Fruit fly (Drosophila melanogaster): ENCODE measurements around the gene Shaw.
A peak's percentile ranks its signal among the peaks of the same experiment; 100 is the strongest.

Shaw gene

DNA sequence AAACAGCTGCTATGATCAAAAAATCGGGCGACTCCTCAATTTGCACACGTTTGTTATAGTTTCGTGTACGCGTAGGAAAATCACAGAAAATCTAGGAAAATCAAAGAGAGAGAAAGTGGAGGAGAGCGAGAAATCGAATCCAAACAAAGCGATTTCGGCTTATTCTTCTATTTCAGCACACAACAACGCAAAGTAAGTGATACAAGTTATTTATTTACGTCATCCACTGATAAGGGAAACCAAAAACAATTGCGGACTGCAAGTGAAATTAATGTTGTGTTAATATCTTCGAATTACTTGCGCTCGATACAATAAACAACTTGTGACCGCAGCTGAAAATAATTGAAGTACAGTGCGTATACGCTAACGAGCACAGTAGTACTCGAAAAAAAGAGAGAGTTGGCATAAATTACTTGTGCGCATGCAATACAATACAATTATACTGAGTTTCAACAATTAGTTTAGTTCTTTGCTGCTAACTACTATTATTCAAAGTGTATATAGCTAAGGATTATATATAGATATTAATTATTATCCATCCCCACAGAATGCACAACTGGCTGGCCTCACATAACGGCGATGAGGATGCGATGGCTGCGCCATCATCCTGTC is 4.3 kb upstream of the Shaw start:
- TF ChIP-seq CG7045 (GFP tag; optimal IDR thresholded peaks at IDR 0.05): no peak
- TF ChIP-seq pad (GFP tag; optimal IDR thresholded peaks at IDR 0.05): no peak
- TF ChIP-seq CG5204 (GFP tag; optimal IDR thresholded peaks at IDR 0.05): no peak
- TF ChIP-seq bab1 (GFP tag; optimal IDR thresholded peaks at IDR 0.05): no peak
- no peak for TF ChIP-seq Hr96 (GFP tag; optimal IDR thresholded peaks at IDR 0.05)
- no peak for TF ChIP-seq CG7101 (tag; optimal IDR thresholded peaks at IDR 0.05)
- TF ChIP-seq toe (GFP tag; optimal IDR thresholded peaks at IDR 0.05): no peak
- no peak for TF ChIP-seq ovo (GFP tag; optimal IDR thresholded peaks at IDR 0.05)
- no peak for TF ChIP-seq Crg-1 (GFP tag; optimal IDR thresholded peaks at IDR 0.05)
- no peak for TF ChIP-seq cnc (optimal IDR thresholded peaks at IDR 0.05)

DNA sequence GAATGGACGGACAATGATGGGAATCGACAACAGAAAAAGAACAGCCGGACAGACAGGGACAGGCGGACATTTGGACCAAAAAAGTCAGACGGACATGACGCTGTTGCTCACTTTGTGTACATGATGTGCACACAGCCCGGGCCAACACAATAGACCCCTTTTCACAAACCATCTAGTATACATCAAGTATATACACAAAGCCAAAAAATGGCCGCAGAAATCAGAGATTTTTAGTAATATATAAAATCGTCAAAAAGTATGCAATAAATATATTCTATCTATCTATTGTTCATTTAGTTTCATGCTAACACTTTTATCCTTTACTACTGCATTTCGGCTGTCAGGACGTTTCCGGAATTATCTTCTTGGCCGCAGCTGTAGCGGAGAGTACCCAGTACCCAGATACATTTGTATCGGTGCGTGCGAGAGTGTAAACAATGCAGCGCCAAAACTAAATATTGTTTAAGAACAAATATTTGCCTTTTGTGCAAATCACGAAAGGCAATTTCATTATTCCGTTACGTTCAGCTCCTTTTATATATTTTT is 1.5 kb downstream of the Shaw start:
- TF ChIP-seq CG7045 (GFP tag; optimal IDR thresholded peaks at IDR 0.05) (no peak), CG5204 (GFP tag; optimal IDR thresholded peaks at IDR 0.05) (peak; percentile 5)

DNA sequence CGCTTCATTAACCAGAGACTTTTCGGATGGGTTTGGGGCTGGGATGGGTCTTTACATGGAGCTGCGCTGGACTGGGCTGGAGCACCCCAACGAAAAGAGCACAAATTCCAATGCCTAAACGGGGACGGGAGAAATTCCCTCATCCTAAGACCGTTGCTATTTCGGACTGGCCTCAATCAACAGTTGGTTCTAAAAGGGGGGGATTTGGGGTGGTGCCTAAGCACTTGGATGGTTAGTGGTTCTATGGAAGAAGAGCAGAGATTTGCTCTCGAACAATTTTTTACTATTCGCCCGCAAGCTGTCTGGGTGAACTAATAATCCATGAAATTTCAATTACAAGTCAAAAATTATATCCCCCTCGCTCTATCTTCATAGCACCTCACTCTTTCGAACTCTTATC is 11.7 kb downstream of the Shaw start:
- TF ChIP-seq CG33017 (tag; optimal IDR thresholded peaks at IDR 0.05): no peak
- TF ChIP-seq CG11617 (GFP tag; optimal IDR thresholded peaks at IDR 0.05): no peak
- no peak for TF ChIP-seq bab1 (GFP tag; optimal IDR thresholded peaks at IDR 0.05)
- TF ChIP-seq Mnt (GFP tag; optimal IDR thresholded peaks at IDR 0.05): no peak
- TF ChIP-seq Hr96 (GFP tag; optimal IDR thresholded peaks at IDR 0.05): no peak
- no peak for TF ChIP-seq CG14711 (tag; optimal IDR thresholded peaks at IDR 0.05)
- TF ChIP-seq CG12768 (GFP tag; optimal IDR thresholded peaks at IDR 0.05): no peak
- TF ChIP-seq toe (GFP tag; optimal IDR thresholded peaks at IDR 0.05): no peak
- no peak for TF ChIP-seq CG7045 (GFP tag; optimal IDR thresholded peaks at IDR 0.05)
- TF ChIP-seq Crg-1 (GFP tag; optimal IDR thresholded peaks at IDR 0.05): no peak
- no peak for TF ChIP-seq Clk (GFP tag; optimal IDR thresholded peaks at IDR 0.05)
- TF ChIP-seq ovo (GFP tag; optimal IDR thresholded peaks at IDR 0.05): no peak
- TF ChIP-seq CG5204 (GFP tag; optimal IDR thresholded peaks at IDR 0.05): no peak
- TF ChIP-seq cic (GFP tag; optimal IDR thresholded peaks at IDR 0.05): no peak
- no peak for TF ChIP-seq tj (GFP tag; optimal IDR thresholded peaks at IDR 0.05)
- no peak for TF ChIP-seq cnc (optimal IDR thresholded peaks at IDR 0.05)
- TF ChIP-seq kay (GFP tag; ENCODE audit: borderline replicate concordance): no peak
- no peak for TF ChIP-seq CG1620 (GFP tag; optimal IDR thresholded peaks at IDR 0.05)

- no peak for TF ChIP-seq tj (GFP tag; optimal IDR thresholded peaks at IDR 0.05)
- peak; percentile 65 for TF ChIP-seq kay (GFP tag; ENCODE audit: borderline replicate concordance)
- no peak for TF ChIP-seq CG7101 (tag; optimal IDR thresholded peaks at IDR 0.05)
These were observed 12.4 kb downstream of the Shaw start, which contains the start of gene CG10019 for dm6 chr2L:3730182-3730975. CG10019 (plus strand) TSS chr2L:3730466.

- TF ChIP-seq CG7101 (tag; optimal IDR thresholded peaks at IDR 0.05): no peak
- no peak for TF ChIP-seq tj (GFP tag; optimal IDR thresholded peaks at IDR 0.05)
- no peak for TF ChIP-seq CG33017 (tag; optimal IDR thresholded peaks at IDR 0.05)
- no peak for TF ChIP-seq Crg-1 (GFP tag; optimal IDR thresholded peaks at IDR 0.05)
- TF ChIP-seq CG7045 (GFP tag; optimal IDR thresholded peaks at IDR 0.05): no peak
These were observed 13.1 kb downstream of the Shaw start for dm6 chr2L:3731055-3731454.

dm6 chr2L:3737003-3737662 is 19.1 kb downstream of the Shaw start:
- TF ChIP-seq CG7101 (tag; optimal IDR thresholded peaks at IDR 0.05) (no peak), Clk (GFP tag; optimal IDR thresholded peaks at IDR 0.05) (no peak)

DNA sequence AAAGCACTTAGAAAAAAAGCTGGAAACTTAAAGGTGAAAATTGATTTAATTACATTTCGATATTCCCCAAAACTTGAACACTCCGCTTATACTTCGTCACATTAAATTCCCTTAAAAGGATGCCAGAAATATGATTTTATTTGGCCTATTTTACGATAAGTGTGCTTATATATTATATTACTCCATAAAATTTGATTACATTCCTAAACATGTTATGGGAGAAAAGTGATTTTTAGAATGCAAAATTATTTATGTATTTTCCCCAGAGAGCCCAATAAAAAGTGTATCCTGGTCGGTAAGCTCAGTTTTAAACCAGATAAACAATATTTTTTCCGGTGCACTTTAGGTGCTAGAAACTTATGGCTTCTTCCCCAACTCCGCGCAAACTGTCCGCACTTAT is 19.7 kb downstream of the Shaw start:
- TF ChIP-seq kay (GFP tag; ENCODE audit: borderline replicate concordance) (no peak), tj (GFP tag; optimal IDR thresholded peaks at IDR 0.05) (no peak), CG11617 (GFP tag; optimal IDR thresholded peaks at IDR 0.05) (no peak), CG33017 (tag; optimal IDR thresholded peaks at IDR 0.05) (no peak), Crg-1 (GFP tag; optimal IDR thresholded peaks at IDR 0.05) (no peak), Clk (GFP tag; optimal IDR thresholded peaks at IDR 0.05) (no peak), CG12768 (GFP tag; optimal IDR thresholded peaks at IDR 0.05) (no peak), CG1620 (GFP tag; optimal IDR thresholded peaks at IDR 0.05) (no peak), CG7045 (GFP tag; optimal IDR thresholded peaks at IDR 0.05) (no peak), CG14711 (tag; optimal IDR thresholded peaks at IDR 0.05) (no peak), Hr96 (GFP tag; optimal IDR thresholded peaks at IDR 0.05) (no peak), toe (GFP tag; optimal IDR thresholded peaks at IDR 0.05) (no peak), cic (GFP tag; optimal IDR thresholded peaks at IDR 0.05) (no peak), Mnt (GFP tag; optimal IDR thresholded peaks at IDR 0.05) (no peak), pad (GFP tag; optimal IDR thresholded peaks at IDR 0.05) (no peak)
